Worm (Caenorhabditis elegans) whole organism, L1 larva: ENCODE results near the gene nlp-76.

Experiments
- F16B12.6 ChIP-seq: fragments of 150-350 bp; optimal IDR thresholded peaks from 2 replicates; lab custom pipeline; 2014; ENCODE audit warnings: missing biosample characterization, missing genetic modification characterization
- Y116A8C.19 ChIP-seq: sonication (generic microtip); optimal IDR thresholded peaks from 2 replicates; lab custom pipeline; 2016; ENCODE audit warnings: missing compliant biosample characterization, missing genetic modification characterization, borderline replicate concordance
- alr-1 ChIP-seq: fragments of 200-800 bp; sonication (Bioruptor generic); optimal IDR thresholded peaks from 2 replicates; lab custom pipeline; 2018; ENCODE audit warnings: borderline replicate concordance, mild to moderate bottlenecking, missing genetic modification characterization, missing compliant biosample characterization
- blmp-1 ChIP-seq: fragments of 150-350 bp; optimal IDR thresholded peaks from 2 replicates; lab custom pipeline; 2014; ENCODE audit warnings: missing biosample characterization, missing genetic modification characterization
- dsc-1 ChIP-seq: sonication (generic microtip); optimal IDR thresholded peaks from 2 replicates; lab custom pipeline; 2016; ENCODE audit warnings: mild to moderate bottlenecking, missing genetic modification characterization, missing compliant biosample characterization
- efl-1 ChIP-seq, 4 experiments: fragments of 150-350 bp; optimal IDR thresholded peaks in 3 of 4; peaks in 1 of 4; 1 replicate in 1 of 4; 2 replicates in 3 of 4; lab custom pipeline; 2014; ENCODE audit warnings: missing biosample characterization in 2 of 4, missing genetic modification characterization in 2 of 4, missing genetic modification reagents in 2 of 4
- egl-13 ChIP-seq: sonication (generic microtip); optimal IDR thresholded peaks from 2 replicates; lab custom pipeline; 2016; ENCODE audit warnings: missing genotype, missing genetic modification reagents, missing genetic modification characterization, missing compliant biosample characterization
- elt-2 ChIP-seq: sonication (generic microtip); optimal IDR thresholded peaks from 2 replicates; lab custom pipeline; 2016; ENCODE audit warnings: missing genetic modification characterization, mild to moderate bottlenecking, inconsistent platforms, missing compliant biosample characterization, missing genetic modification reagents
- elt-3 ChIP-seq, 6 experiments: fragments of 150-350 bp in 1 of 6; sonication (generic microtip); optimal IDR thresholded peaks; 2 replicates each; lab custom pipeline; 2017 to 2018; ENCODE audit warnings: missing biosample characterization in 6 of 6, missing genetic modification characterization in 6 of 6, inconsistent platforms in 1 of 6
- ets-5 ChIP-seq: fragments of 200-800 bp; sonication (Bioruptor generic); IDR thresholded peaks from 2 replicates; pipeline ENCODE4 v1.3.6; 2022; ENCODE audit warnings: missing genetic modification characterization, missing compliant biosample characterization
- fkh-10 ChIP-seq: sonication (generic microtip); optimal IDR thresholded peaks from 2 replicates; lab custom pipeline; 2017; ENCODE audit warnings: missing biosample characterization, missing genetic modification reagents, missing genetic modification characterization
- fkh-8 ChIP-seq: sonication (generic microtip); optimal IDR thresholded peaks from 2 replicates; lab custom pipeline; 2016; ENCODE audit warnings: mild to moderate bottlenecking, missing genetic modification characterization, missing compliant biosample characterization
- fos-1 ChIP-seq: fragments of 150-350 bp; optimal IDR thresholded peaks from 2 replicates; lab custom pipeline; 2014; ENCODE audit warnings: missing biosample characterization, missing genetic modification characterization
- hlh-4 ChIP-seq: sonication (generic microtip); optimal IDR thresholded peaks from 2 replicates; lab custom pipeline; 2016; ENCODE audit warnings: mild to moderate bottlenecking, missing genetic modification characterization, missing compliant biosample characterization
- hpl-2 ChIP-seq: fragments of 150-350 bp; optimal IDR thresholded peaks from 2 replicates; lab custom pipeline; 2014; ENCODE audit warnings: missing biosample characterization, missing genetic modification reagents, missing genetic modification characterization
- irx-1 ChIP-seq: sonication (generic microtip); optimal IDR thresholded peaks from 2 replicates; lab custom pipeline; 2016; ENCODE audit warnings: missing genetic modification characterization, missing compliant biosample characterization
- jun-1 ChIP-seq: fragments of 150-350 bp; optimal IDR thresholded peaks from 2 replicates; lab custom pipeline; 2014; ENCODE audit warnings: missing biosample characterization, missing genetic modification reagents, missing genetic modification characterization
- lin-14 ChIP-seq: fragments of 200-800 bp; sonication (Bioruptor generic); optimal IDR thresholded peaks from 2 replicates; lab custom pipeline; 2018; ENCODE audit warnings: mild to moderate bottlenecking, missing genetic modification characterization, moderate library complexity, missing compliant biosample characterization
- lin-15B ChIP-seq: fragments of 150-350 bp; sonication (generic microtip); optimal IDR thresholded peaks from 3 replicates; lab custom pipeline; 2014; ENCODE audit warnings: missing biosample characterization, missing genetic modification characterization
- lin-35 ChIP-seq, 2 experiments: fragments of 150-350 bp; optimal IDR thresholded peaks; 2 replicates each; lab custom pipeline; 2014; ENCODE audit warnings: missing biosample characterization in 2 of 2, missing genetic modification characterization in 2 of 2, missing genetic modification reagents in 2 of 2
- lsy-2 ChIP-seq, 2 experiments: fragments of 150-350 bp; optimal IDR thresholded peaks; 2 replicates each; lab custom pipeline; 2014; ENCODE audit warnings: missing biosample characterization in 2 of 2, missing genetic modification characterization in 2 of 2
- mab-9 ChIP-seq: fragments of 200-800 bp; sonication (Bioruptor generic); IDR thresholded peaks from 2 replicates; pipeline ENCODE4 v1.3.6; 2022; ENCODE audit warnings: missing genetic modification reagents, missing genetic modification characterization, missing compliant biosample characterization
- mdl-1 ChIP-seq, 2 experiments: fragments of 150-350 bp; optimal IDR thresholded peaks; 2 replicates each; lab custom pipeline; 2014 to 2017; ENCODE audit warnings: missing biosample characterization in 2 of 2, missing genetic modification characterization in 2 of 2, inconsistent platforms in 1 of 2
- mef-2 ChIP-seq: fragments of 150-350 bp; optimal IDR thresholded peaks from 2 replicates; lab custom pipeline; 2014; ENCODE audit warnings: missing biosample characterization, missing genetic modification characterization
- mep-1 ChIP-seq: fragments of 150-350 bp; optimal IDR thresholded peaks from 2 replicates; lab custom pipeline; 2014; ENCODE audit warnings: missing biosample characterization, missing genetic modification characterization
- nhr-11 ChIP-seq: fragments of 150-350 bp; optimal IDR thresholded peaks from 2 replicates; lab custom pipeline; 2014; ENCODE audit warnings: missing biosample characterization, missing genetic modification characterization
- nhr-12 ChIP-seq: sonication (generic microtip); optimal IDR thresholded peaks from 2 replicates; lab custom pipeline; 2017; ENCODE audit warnings: missing biosample characterization, missing genetic modification characterization
- nhr-19 ChIP-seq: fragments of 200-800 bp; sonication (Bioruptor generic); conservative IDR thresholded peaks from 2 replicates; pipeline ENCODE4 v1.3.6; 2022; ENCODE audit warnings: missing genetic modification characterization, missing compliant biosample characterization
- nhr-20 ChIP-seq: sonication (generic microtip); optimal IDR thresholded peaks from 2 replicates; lab custom pipeline; 2016; ENCODE audit warnings: mild to moderate bottlenecking, missing genetic modification characterization, missing compliant biosample characterization
- nhr-47 ChIP-seq: sonication (generic microtip); optimal IDR thresholded peaks from 2 replicates; lab custom pipeline; 2016; ENCODE audit warnings: mild to moderate bottlenecking, missing genetic modification characterization, moderate library complexity, missing compliant biosample characterization
- nhr-71 ChIP-seq: sonication (generic microtip); optimal IDR thresholded peaks from 2 replicates; lab custom pipeline; 2016; ENCODE audit warnings: mild to moderate bottlenecking, missing genetic modification characterization, moderate library complexity, missing compliant biosample characterization
- nhr-85 ChIP-seq: sonication (generic microtip); peaks from one replicate; lab custom pipeline; 2016; ENCODE audit warnings: missing genetic modification characterization, inconsistent platforms, missing compliant biosample characterization
- pag-3 ChIP-seq: sonication (generic microtip); optimal IDR thresholded peaks from 2 replicates; lab custom pipeline; 2017; ENCODE audit warnings: missing genetic modification characterization, mild to moderate bottlenecking, missing compliant biosample characterization, antibody characterized with exemption, borderline replicate concordance; ENCODE audit not compliant: insufficient read depth
- pax-3 ChIP-seq: fragments of 200-800 bp; sonication (Bioruptor generic); optimal IDR thresholded peaks from 2 replicates; lab custom pipeline; 2018; ENCODE audit warnings: mild to moderate bottlenecking, missing genetic modification characterization, moderate library complexity, missing compliant biosample characterization
- rnt-1 ChIP-seq: sonication (generic microtip); optimal IDR thresholded peaks from 2 replicates; lab custom pipeline; 2016; ENCODE audit warnings: mild to moderate bottlenecking, missing genetic modification characterization, moderate library complexity, missing compliant biosample characterization
- skn-1 ChIP-seq: fragments of 150-350 bp; optimal IDR thresholded peaks from 2 replicates; lab custom pipeline; 2014; ENCODE audit warnings: missing biosample characterization, missing genetic modification characterization
- snu-23 ChIP-seq: sonication (generic microtip); optimal IDR thresholded peaks from 2 replicates; lab custom pipeline; 2016; ENCODE audit warnings: missing genetic modification characterization, missing compliant biosample characterization
- sptf-1 ChIP-seq: fragments of 150-350 bp; optimal IDR thresholded peaks from 2 replicates; lab custom pipeline; 2014; ENCODE audit warnings: missing biosample characterization, missing genetic modification characterization
- sup-37 ChIP-seq: fragments of 200-800 bp; sonication (Bioruptor generic); optimal IDR thresholded peaks from 2 replicates; lab custom pipeline; 2018; ENCODE audit warnings: mild to moderate bottlenecking, missing genetic modification characterization, missing compliant biosample characterization
- swsn-7 ChIP-seq: sonication (generic microtip); optimal IDR thresholded peaks from 2 replicates; lab custom pipeline; 2016; ENCODE audit warnings: missing genetic modification characterization, missing compliant biosample characterization
- tbx-2 ChIP-seq: sonication (generic microtip); optimal IDR thresholded peaks from 2 replicates; lab custom pipeline; 2016; ENCODE audit warnings: missing genetic modification characterization, missing compliant biosample characterization
- unc-30 ChIP-seq: sonication (generic microtip); optimal IDR thresholded peaks from 2 replicates; lab custom pipeline; 2017; ENCODE audit warnings: missing biosample characterization, missing genetic modification characterization
- unc-86 ChIP-seq: sonication (generic microtip); optimal IDR thresholded peaks from 2 replicates; lab custom pipeline; 2016; ENCODE audit warnings: missing genetic modification characterization, missing compliant biosample characterization
- unc-98 ChIP-seq: fragments of 200-800 bp; sonication (Bioruptor generic); IDR thresholded peaks from 2 replicates; pipeline ENCODE4 v1.3.6; 2022; ENCODE audit warnings: missing genetic modification characterization, missing compliant biosample characterization
- vab-15 ChIP-seq: sonication (generic microtip); optimal IDR thresholded peaks from 2 replicates; lab custom pipeline; 2017; ENCODE audit warnings: missing genotype, mild to moderate bottlenecking, missing genetic modification characterization, missing compliant biosample characterization
- zip-4 ChIP-seq: fragments of 200-800 bp; sonication (Bioruptor generic); optimal IDR thresholded peaks from 2 replicates; lab custom pipeline; 2018; ENCODE audit warnings: mild to moderate bottlenecking, missing genetic modification characterization, moderate library complexity, missing compliant biosample characterization
- ztf-4 ChIP-seq: fragments of 150-350 bp; optimal IDR thresholded peaks from 2 replicates; lab custom pipeline; 2014; ENCODE audit warnings: missing biosample characterization, missing genetic modification characterization

nlp-76 gene

ce11 chrX:12630556-12630955 lies 33.1 kb downstream of the nlp-76 start:
- peak in 1 of 2 experiments; percentile 17 for TF ChIP-seq lsy-2 (tag; optimal IDR thresholded peaks at IDR 0.05; lab: Kevin White, UChicago)
- no peak for TF ChIP-seq irx-1
- no peak for TF ChIP-seq ets-5 (GFP tag; lab: Robert Waterston, UW)
- TF ChIP-seq blmp-1 (tag; lab: Kevin White, UChicago) = peak; percentile 86
- peak; percentile 44 for TF ChIP-seq nhr-20 (tag; lab: Kevin White, UChicago)
- TF ChIP-seq snu-23 (GFP tag; lab: Kevin White, UChicago) = peak; percentile 33
- TF ChIP-seq sptf-1 (tag; lab: Kevin White, UChicago) = no peak
- TF ChIP-seq rnt-1 (tag; lab: Kevin White, UChicago) = peak; percentile 1
- TF ChIP-seq elt-3 (tag; optimal IDR thresholded peaks at IDR 0.05; lab: Kevin White, UChicago) = peak in 4 of 6 experiments; percentile 51 to 71 (median 58)
- no peak for TF ChIP-seq Y116A8C.19
- no peak for TF ChIP-seq hpl-2 (GFP tag; lab: Kevin White, UChicago)
- no peak for TF ChIP-seq zip-4 (GFP tag; lab: Kevin White, UChicago)
- peak; percentile 9 for TF ChIP-seq mep-1
- TF ChIP-seq jun-1 = peak; percentile 46
- peak; percentile 34 for TF ChIP-seq nhr-71
- TF ChIP-seq mef-2 (tag; lab: Kevin White, UChicago) = no peak
- no peak for TF ChIP-seq fkh-8 (tag; lab: Kevin White, UChicago)
- TF ChIP-seq skn-1 (tag; lab: Kevin White, UChicago) = no peak
- TF ChIP-seq nhr-85 (tag; lab: Kevin White, UChicago) = peak; percentile 57
- TF ChIP-seq pag-3 (tag; lab: Kevin White, UChicago) = no peak
- TF ChIP-seq unc-98 (GFP tag; lab: Robert Waterston, UW) = no peak
- peak; percentile 30 for TF ChIP-seq tbx-2 (tag; lab: Kevin White, UChicago)
- TF ChIP-seq lin-14 (GFP tag; lab: Kevin White, UChicago) = peak; percentile 63
- TF ChIP-seq lin-35 (GFP tag; optimal IDR thresholded peaks at IDR 0.05; lab: Kevin White, UChicago) = peak in 1 of 2 experiments; percentile 58
- TF ChIP-seq swsn-7 (tag; lab: Kevin White, UChicago) = no peak
- peak; percentile 59 for TF ChIP-seq elt-2
- no peak for TF ChIP-seq sup-37 (GFP tag; lab: Kevin White, UChicago)
- peak in 1 of 2 experiments; percentile 67 for TF ChIP-seq mdl-1 (tag; optimal IDR thresholded peaks at IDR 0.05; lab: Kevin White, UChicago)
- TF ChIP-seq nhr-11 (tag; lab: Kevin White, UChicago) = no peak
- 0 out of 2 replicates have a peak, but pooled peaks have one; percentile 14 for TF ChIP-seq nhr-19 (GFP tag; lab: Robert Waterston, UW)
- no peak for TF ChIP-seq egl-13
- TF ChIP-seq, all 84 proteins: peak for 16

ce11 chrX:12630005-12630404 lies 33.7 kb downstream of the nlp-76 start:
- TF ChIP-seq pag-3 (tag; lab: Kevin White, UChicago) = no peak
- TF ChIP-seq alr-1 (tag; lab: Kevin White, UChicago) = no peak
- no peak for TF ChIP-seq efl-1 (optimal IDR thresholded peaks at IDR 0.05; lab: Kevin White, UChicago)
- peak in 1 of 2 experiments; percentile 31 for TF ChIP-seq efl-1 (GFP tag; optimal IDR thresholded peaks at IDR 0.05 in 1 of 2; lab: Kevin White, UChicago)
- no peak for TF ChIP-seq sptf-1 (tag; lab: Kevin White, UChicago)

ce11 chrX:12629257-12629656 lies 34.4 kb downstream of the nlp-76 start:
- TF ChIP-seq fos-1 (tag; lab: Kevin White, UChicago) = no peak
- no peak for TF ChIP-seq hlh-4 (tag; lab: Kevin White, UChicago)
- no peak for TF ChIP-seq vab-15 (tag; lab: Kevin White, UChicago)
- TF ChIP-seq hpl-2 (GFP tag; lab: Kevin White, UChicago) = no peak
- peak in 1 of 2 experiments; percentile 29 for TF ChIP-seq lsy-2 (tag; optimal IDR thresholded peaks at IDR 0.05; lab: Kevin White, UChicago)
- TF ChIP-seq nhr-47 (tag; lab: Kevin White, UChicago) = peak; percentile 17
- peak; percentile 35 for TF ChIP-seq snu-23 (GFP tag; lab: Kevin White, UChicago)
- TF ChIP-seq unc-86 (tag; lab: Kevin White, UChicago) = peak; percentile 16
- TF ChIP-seq swsn-7 (tag; lab: Kevin White, UChicago) = peak; percentile 17
- TF ChIP-seq dsc-1 = peak; percentile 30
- no peak for TF ChIP-seq nhr-12 (tag; lab: Kevin White, UChicago)
- TF ChIP-seq irx-1 = no peak
- TF ChIP-seq lin-35 (GFP tag; optimal IDR thresholded peaks at IDR 0.05; lab: Kevin White, UChicago) = peak in 1 of 2 experiments; percentile 19
- TF ChIP-seq zip-4 (GFP tag; lab: Kevin White, UChicago) = no peak
- no peak for TF ChIP-seq unc-30 (tag; lab: Kevin White, UChicago)
- 0 out of 2 replicates have a peak, but pooled peaks have one; percentile 25 for TF ChIP-seq mab-9 (GFP tag; lab: Robert Waterston, UW)
- TF ChIP-seq ztf-4 (tag; lab: Kevin White, UChicago) = no peak
- peak; percentile 35 for TF ChIP-seq nhr-71
- peak; percentile 62 for TF ChIP-seq fkh-10 (GFP tag; lab: Kevin White, UChicago)
- TF ChIP-seq skn-1 (tag; lab: Kevin White, UChicago) = no peak
- TF ChIP-seq lin-15B = no peak
- TF ChIP-seq jun-1 = no peak
- no peak for TF ChIP-seq pax-3 (tag; lab: Kevin White, UChicago)
- TF ChIP-seq lin-14 (GFP tag; lab: Kevin White, UChicago) = peak; percentile 90
- no peak for TF ChIP-seq F16B12.6 (tag; lab: Kevin White, UChicago)
- TF ChIP-seq mep-1 = no peak
